Fruit fly (Drosophila melanogaster) whole organism, embryonic: ENCODE results near the gene Lerp.
A peak's percentile ranks its signal among the peaks of the same experiment; 100 is the strongest.

Experiments used
- Aef1 ChIP-seq: fragments of 200-800 bp; sonication (Bioruptor generic); IDR thresholded peaks from 3 replicates; pipeline ENCODE4 v1.3.6; 2022; ENCODE audit warnings: missing biosample characterization, missing genetic modification characterization
- Atf3 ChIP-seq: fragments of 200-800 bp; sonication (Bioruptor generic); optimal IDR thresholded peaks from 3 replicates; lab custom pipeline; 2016; ENCODE audit warnings: missing biosample characterization, missing genetic modification characterization
- CG10462 ChIP-seq: fragments of 200-800 bp; sonication (Bioruptor generic); optimal IDR thresholded peaks from 2 replicates; lab custom pipeline; 2016; ENCODE audit warnings: missing biosample characterization, missing genetic modification characterization
- CG11723 ChIP-seq: fragments of 200-800 bp; sonication (Bioruptor generic); optimal IDR thresholded peaks from 2 replicates; lab custom pipeline; 2017; ENCODE audit warnings: missing biosample characterization, mild to moderate bottlenecking, missing genetic modification characterization
- CG14050 ChIP-seq: fragments of 200-800 bp; sonication (Bioruptor generic); IDR thresholded peaks from 3 replicates; pipeline ENCODE4 v1.3.6; 2022; ENCODE audit warnings: missing biosample characterization, missing genetic modification characterization
- CG18262 ChIP-seq: fragments of 200-800 bp; optimal IDR thresholded peaks from 3 replicates; lab custom pipeline; 2019; ENCODE audit warnings: missing biosample characterization, mild to moderate bottlenecking, missing genetic modification characterization, moderate library complexity
- CG2712 ChIP-seq: fragments of 200-800 bp; optimal IDR thresholded peaks from 3 replicates; lab custom pipeline; 2019; ENCODE audit warnings: missing biosample characterization, mild to moderate bottlenecking, missing genetic modification characterization, moderate library complexity
- CG3065 ChIP-seq: fragments of 200-800 bp; sonication (Bioruptor generic); optimal IDR thresholded peaks from 2 replicates; lab custom pipeline; 2016; ENCODE audit warnings: missing biosample characterization, missing genetic modification characterization
- CG31441 ChIP-seq: fragments of 200-800 bp; sonication (Bioruptor generic); IDR thresholded peaks from 2 replicates; pipeline ENCODE4 v1.3.6; 2022; ENCODE audit warnings: missing biosample characterization, missing genetic modification characterization
- CG32767 ChIP-seq: fragments of 200-800 bp; sonication (Bioruptor generic); IDR thresholded peaks from 2 replicates; pipeline ENCODE4 v1.3.6; 2022; ENCODE audit warnings: missing biosample characterization, missing genetic modification characterization
- CG32772 ChIP-seq: fragments of 200-800 bp; sonication (Bioruptor generic); IDR thresholded peaks from 2 replicates; pipeline ENCODE4 v1.3.6; 2022; ENCODE audit warnings: missing biosample characterization, missing genetic modification characterization
- CG33557 ChIP-seq: fragments of 200-800 bp; sonication (Bioruptor generic); optimal IDR thresholded peaks from 2 replicates; lab custom pipeline; 2019; ENCODE audit warnings: missing biosample characterization, mild to moderate bottlenecking, missing genetic modification characterization, moderate library complexity
- CG7556 ChIP-seq: fragments of 200-800 bp; sonication (Bioruptor generic); optimal IDR thresholded peaks from 2 replicates; lab custom pipeline; 2017; ENCODE audit warnings: missing biosample characterization, mild to moderate bottlenecking, missing genetic modification characterization
- CG7987 ChIP-seq: fragments of 200-800 bp; sonication (Bioruptor generic); optimal IDR thresholded peaks from 2 replicates; lab custom pipeline; 2018; ENCODE audit warnings: missing biosample characterization, mild to moderate bottlenecking, missing genetic modification characterization, moderate library complexity
- CG8944 ChIP-seq: fragments of 200-800 bp; sonication (Bioruptor generic); optimal IDR thresholded peaks from 3 replicates; lab custom pipeline; 2016; ENCODE audit warnings: missing biosample characterization, missing genetic modification characterization
- Dip3 ChIP-seq: fragments of 200-800 bp; sonication (Bioruptor generic); optimal IDR thresholded peaks from 3 replicates; lab custom pipeline; 2016; ENCODE audit warnings: missing biosample characterization, missing genetic modification characterization
- Dref ChIP-seq: fragments of 200-800 bp; sonication (Bioruptor generic); IDR thresholded peaks from 2 replicates; pipeline ENCODE4 v1.3.6; 2022; ENCODE audit warnings: missing biosample characterization, missing genetic modification characterization
- Drgx ChIP-seq: fragments of 200-800 bp; sonication (Bioruptor generic); IDR thresholded peaks from 2 replicates; pipeline ENCODE4 v1.3.6; 2022; ENCODE audit warnings: missing biosample characterization, missing genetic modification characterization
- ERR ChIP-seq: fragments of 200-800 bp; sonication (Bioruptor generic); optimal IDR thresholded peaks from 2 replicates; lab custom pipeline; 2016; ENCODE audit warnings: missing biosample characterization, missing genetic modification characterization
- Fer1 ChIP-seq: fragments of 200-800 bp; sonication (Bioruptor generic); optimal IDR thresholded peaks from 2 replicates; lab custom pipeline; 2017; ENCODE audit warnings: missing biosample characterization, mild to moderate bottlenecking, missing genetic modification characterization
- HLH4C ChIP-seq: fragments of 200-800 bp; sonication (Bioruptor generic); IDR thresholded peaks from 3 replicates; pipeline ENCODE4 v1.3.6; 2022; ENCODE audit warnings: missing biosample characterization, missing genetic modification characterization; ENCODE audit not compliant: partially characterized antibody
- NFAT ChIP-seq: fragments of 200-800 bp; sonication (Bioruptor generic); IDR thresholded peaks from 2 replicates; pipeline ENCODE4 v1.3.6; 2022; ENCODE audit warnings: missing biosample characterization, missing genetic modification characterization
- Sox100B ChIP-seq: fragments of 200-800 bp; sonication (Bioruptor generic); optimal IDR thresholded peaks from 3 replicates; lab custom pipeline; 2018; ENCODE audit warnings: missing biosample characterization, mild to moderate bottlenecking, missing genetic modification characterization
- Trl ChIP-seq, 3 experiments: fragments of >200 bp in 2 of 3; fragments of 200-800 bp in 1 of 3; sonication (Bioruptor generic) in 1 of 3; optimal IDR thresholded peaks; 2 replicates in 1 of 3; 3 replicates in 2 of 3; lab custom pipeline; 2016 to 2017; ENCODE audit warnings: missing biosample characterization in 1 of 3, missing genetic modification characterization in 1 of 3
- al ChIP-seq: fragments of 200-800 bp; sonication (Bioruptor generic); IDR thresholded peaks from 2 replicates; pipeline ENCODE4 v1.3.6; 2022; ENCODE audit warnings: missing biosample characterization, missing genetic modification characterization
- ato ChIP-seq: fragments of 200-800 bp; sonication (Bioruptor generic); IDR thresholded peaks from 2 replicates; pipeline ENCODE4 v1.3.6; 2022; ENCODE audit warnings: missing biosample characterization, missing genetic modification characterization; ENCODE audit not compliant: partially characterized antibody
- cato ChIP-seq: fragments of 200-800 bp; sonication (Bioruptor generic); optimal IDR thresholded peaks from 2 replicates; lab custom pipeline; 2016; ENCODE audit warnings: missing biosample characterization, missing genetic modification characterization, borderline replicate concordance
- caup ChIP-seq: fragments of 200-800 bp; sonication (Bioruptor generic); optimal IDR thresholded peaks from 3 replicates; lab custom pipeline; 2017; ENCODE audit warnings: missing biosample characterization, mild to moderate bottlenecking, missing genetic modification characterization, moderate library complexity; ENCODE audit not compliant: severe bottlenecking
- dm ChIP-seq: fragments of 200-800 bp; sonication (Bioruptor generic); optimal IDR thresholded peaks from 3 replicates; lab custom pipeline; 2016; ENCODE audit warnings: missing biosample characterization, missing genetic modification characterization
- dmrt11E ChIP-seq: fragments of 200-800 bp; sonication (Bioruptor generic); optimal IDR thresholded peaks from 3 replicates; lab custom pipeline; 2018; ENCODE audit warnings: missing biosample characterization, mild to moderate bottlenecking, missing genetic modification characterization, moderate library complexity
- dpn ChIP-seq, 2 experiments: fragments of 200-800 bp; sonication (Bioruptor generic); optimal IDR thresholded peaks; 3 replicates each; lab custom pipeline; 2016; ENCODE audit warnings: missing biosample characterization in 2 of 2, missing genetic modification characterization in 2 of 2
- esg ChIP-seq: fragments of 200-800 bp; sonication (Bioruptor generic); conservative IDR thresholded peaks from 2 replicates; pipeline ENCODE4 v1.3.6; 2022; ENCODE audit warnings: missing biosample characterization, missing genetic modification characterization
- fu2 ChIP-seq: fragments of 200-800 bp; sonication (Bioruptor generic); optimal IDR thresholded peaks from 2 replicates; lab custom pipeline; 2016; ENCODE audit warnings: missing biosample characterization, missing genetic modification characterization
- gfzf ChIP-seq: fragments of 200-800 bp; sonication (Bioruptor generic); optimal IDR thresholded peaks from 2 replicates; lab custom pipeline; 2016; ENCODE audit warnings: missing biosample characterization, mild to moderate bottlenecking, missing genetic modification characterization, moderate library complexity
- ham ChIP-seq: fragments of 200-800 bp; sonication (Bioruptor generic); IDR thresholded peaks from 2 replicates; pipeline ENCODE4 v1.3.6; 2022; ENCODE audit warnings: missing biosample characterization, missing genetic modification characterization
- jigr1 ChIP-seq: fragments of 200-800 bp; sonication (Bioruptor generic); IDR thresholded peaks from 3 replicates; pipeline ENCODE4 v1.3.6; 2022; ENCODE audit warnings: missing biosample characterization, missing genetic modification characterization
- lab ChIP-seq: fragments of 200-800 bp; sonication (Bioruptor generic); optimal IDR thresholded peaks from 3 replicates; lab custom pipeline; 2017; ENCODE audit warnings: missing biosample characterization, missing genetic modification characterization, mild to moderate bottlenecking, moderate library complexity, missing genetic modification reagents
- nom ChIP-seq: fragments of 200-800 bp; sonication (Bioruptor generic); optimal IDR thresholded peaks from 2 replicates; lab custom pipeline; 2017; ENCODE audit warnings: missing biosample characterization, missing genetic modification characterization, mild to moderate bottlenecking, moderate library complexity, missing genetic modification reagents
- onecut ChIP-seq: fragments of 200-800 bp; sonication (Bioruptor generic); IDR thresholded peaks from 2 replicates; pipeline ENCODE4 v1.3.6; 2022; ENCODE audit warnings: missing biosample characterization, missing genetic modification characterization
- otp ChIP-seq: fragments of 200-800 bp; sonication (Bioruptor generic); IDR thresholded peaks from 3 replicates; pipeline ENCODE4, ENCODE4 v1.3.6; 2022; ENCODE audit warnings: missing biosample characterization, missing genetic modification characterization
- pan ChIP-seq, 4 experiments: fragments of >200 bp in 3 of 4; fragments of 200-800 bp in 1 of 4; sonication (Bioruptor generic) in 1 of 4; optimal IDR thresholded peaks in 3 of 4; IDR thresholded peaks in 1 of 4; 2 replicates each; pipeline versions ENCODE4 v1.3.6 to Lab custom; 2017 to 2022; ENCODE audit warnings: missing biosample characterization in 2 of 4, missing genetic modification characterization in 2 of 4, mixed read lengths in 1 of 4
- pb ChIP-seq: fragments of 200-800 bp; sonication (Bioruptor generic); optimal IDR thresholded peaks from 3 replicates; lab custom pipeline; 2016; ENCODE audit warnings: missing biosample characterization, missing genetic modification characterization
- pum ChIP-seq: fragments of 200-800 bp; sonication (Bioruptor generic); optimal IDR thresholded peaks from 2 replicates; lab custom pipeline; 2016; ENCODE audit warnings: missing biosample characterization, missing genetic modification characterization
- rib ChIP-seq: fragments of 200-800 bp; sonication (Bioruptor generic); IDR thresholded peaks from 2 replicates; pipeline ENCODE4 v1.3.6; 2022; ENCODE audit warnings: missing biosample characterization, missing genetic modification characterization
- sd ChIP-seq: fragments of 200-800 bp; sonication (Bioruptor generic); optimal IDR thresholded peaks from 3 replicates; lab custom pipeline; 2018; ENCODE audit warnings: missing biosample characterization, mild to moderate bottlenecking, missing genetic modification characterization, moderate library complexity
- sens ChIP-seq: fragments of 200-800 bp; sonication (Bioruptor generic); peaks from one replicate; lab custom pipeline; 2016; ENCODE audit warnings: missing biosample characterization, missing genetic modification characterization
- sima ChIP-seq: fragments of 200-800 bp; sonication (Bioruptor generic); optimal IDR thresholded peaks from 2 replicates; lab custom pipeline; 2016; ENCODE audit warnings: missing biosample characterization, missing genetic modification characterization
- sisA ChIP-seq: fragments of 200-800 bp; sonication (Bioruptor generic); IDR thresholded peaks from 2 replicates; pipeline ENCODE4 v1.3.6; 2022; ENCODE audit warnings: missing biosample characterization, missing genetic modification characterization
- so ChIP-seq: fragments of 200-800 bp; sonication (Bioruptor generic); IDR thresholded peaks from 3 replicates; pipeline ENCODE4 v1.3.6; 2022; ENCODE audit warnings: missing biosample characterization, missing genetic modification characterization
- sqz ChIP-seq: fragments of 200-800 bp; sonication (Bioruptor generic); optimal IDR thresholded peaks from 3 replicates; lab custom pipeline; 2018; ENCODE audit warnings: missing biosample characterization, mild to moderate bottlenecking, missing genetic modification characterization
- zfh1 ChIP-seq: fragments of 200-800 bp; sonication (Bioruptor generic); IDR thresholded peaks from 3 replicates; pipeline ENCODE4 v1.3.6; 2022; ENCODE audit warnings: missing biosample characterization, missing genetic modification characterization

Gene Lerp

dm6 chr3R:26908750-26909149 lies 45.8 kb upstream of the Lerp start (continued):
- TF ChIP-seq CG33557 (no peak), Sox100B (peak; percentile 29), Trl (optimal IDR thresholded peaks at IDR 0.05; lab: Kevin White, UChicago) (no peak), Trl (GFP tag; optimal IDR thresholded peaks at IDR 0.05; lab: Kevin White, UChicago) (peak; percentile 17), CG3065 (GFP tag; lab: Kevin White, UChicago) (no peak), pum (GFP tag; lab: Kevin White, UChicago) (no peak), al (no peak), rib (no peak), CG8944 (GFP tag; lab: Kevin White, UChicago) (no peak), CG32767 (GFP tag; lab: Robert Waterston, UW) (no peak), pb (GFP tag; lab: Kevin White, UChicago) (no peak), CG7987 (GFP tag; lab: Kevin White, UChicago) (peak; percentile 30), sima (GFP tag; lab: Kevin White, UChicago) (no peak), zfh1 (no peak), ham (GFP tag; lab: Robert Waterston, UW) (no peak), CG10462 (GFP tag; lab: Kevin White, UChicago) (no peak), Dref (GFP tag; lab: Robert Waterston, UW) (no peak), so (0 out of 3 replicates have a peak, but pooled peaks have one; percentile 21), fu2 (GFP tag; lab: Kevin White, UChicago) (no peak), CG7556 (GFP tag; lab: Kevin White, UChicago) (peak; percentile 1), ato (no peak), CG11723 (peak; percentile 37), sens (GFP tag; lab: Kevin White, UChicago) (peak; percentile 64), NFAT (GFP tag; lab: Robert Waterston, UW) (no peak), otp (GFP tag; lab: Robert Waterston, UW) (peak; percentile 22; the same call in 1 of the 3 replicates), Drgx (no peak), Fer1 (GFP tag; lab: Kevin White, UChicago) (peak; percentile 21), sqz (peak; percentile 4), CG18262 (tag; lab: Kevin White, UChicago) (peak; percentile 30), ERR (no peak), sd (peak; percentile 25), jigr1 (GFP tag; lab: Robert Waterston, UW) (no peak), CG2712 (peak; percentile 10), onecut (GFP tag; lab: Robert Waterston, UW) (0 out of 2 replicates have a peak, but pooled peaks have one; percentile 12), nom (GFP tag; lab: Kevin White, UChicago) (no peak), Atf3 (no peak), dmrt11E (no peak), HLH4C (GFP tag; lab: Robert Waterston, UW) (no peak), cato (GFP tag; lab: Kevin White, UChicago) (no peak), dm (GFP tag; lab: Kevin White, UChicago) (no peak), esg (no peak), Dip3 (no peak), dpn (GFP tag; optimal IDR thresholded peaks at IDR 0.05; lab: Kevin White, UChicago) (no peak), Aef1 (GFP tag; lab: Robert Waterston, UW) (no peak), sisA (no peak), CG31441 (GFP tag; lab: Robert Waterston, UW) (no peak), CG14050 (GFP tag; lab: Robert Waterston, UW) (no peak), gfzf (GFP tag; lab: Kevin White, UChicago) (no peak), pan (optimal IDR thresholded peaks at IDR 0.05; lab: Kevin White, UChicago) (no peak), pan (GFP tag; optimal IDR thresholded peaks at IDR 0.05 in 1 of 2, IDR thresholded peaks at IDR 0.05 in 1 of 2) (peak in 1 of 2 experiments; percentile 15), lab (peak; percentile 54), caup (no peak), CG32772 (GFP tag; lab: Robert Waterston, UW) (no peak)
